Worm (Caenorhabditis elegans) whole organism, young adult: Measurements from ENCODE around the gene T10G3.3.

ENCODE experiments used
- F52B5.7 ChIP-seq: sonication (generic microtip); optimal IDR thresholded peaks from 2 replicates; lab custom pipeline; 2016; ENCODE audit warnings: mild to moderate bottlenecking, missing genetic modification characterization, missing compliant biosample characterization
- ceh-40 ChIP-seq: fragments of 200-800 bp; sonication (Bioruptor generic); IDR thresholded peaks from 2 replicates; pipeline ENCODE4 v1.3.6; 2022; ENCODE audit warnings: missing genetic modification characterization, missing compliant biosample characterization
- nfya-1 ChIP-seq: sonication (generic microtip); optimal IDR thresholded peaks from 2 replicates; lab custom pipeline; 2017; ENCODE audit warnings: antibody characterized with exemption, missing compliant biosample characterization, missing genetic modification characterization, borderline replicate concordance; ENCODE audit not compliant: insufficient read depth
- nfyb-1 ChIP-seq: fragments of 200-800 bp; sonication (Bioruptor generic); IDR thresholded peaks from 2 replicates; pipeline ENCODE4 v1.3.6; 2022; ENCODE audit warnings: missing genetic modification reagents, missing genetic modification characterization, missing compliant biosample characterization
- snpc-1.1 ChIP-seq: sonication (generic microtip); optimal IDR thresholded peaks from 2 replicates; lab custom pipeline; 2017; ENCODE audit warnings: missing genetic modification characterization, mild to moderate bottlenecking, missing compliant biosample characterization, antibody characterized with exemption, moderate library complexity, missing genotype, missing genetic modification reagents; ENCODE audit not compliant: insufficient read depth
- unc-62 ChIP-seq: fragments of 150-350 bp; optimal IDR thresholded peaks from 2 replicates; lab custom pipeline; 2014; ENCODE audit warnings: missing biosample characterization, missing genetic modification reagents, missing genetic modification characterization

DNA sequence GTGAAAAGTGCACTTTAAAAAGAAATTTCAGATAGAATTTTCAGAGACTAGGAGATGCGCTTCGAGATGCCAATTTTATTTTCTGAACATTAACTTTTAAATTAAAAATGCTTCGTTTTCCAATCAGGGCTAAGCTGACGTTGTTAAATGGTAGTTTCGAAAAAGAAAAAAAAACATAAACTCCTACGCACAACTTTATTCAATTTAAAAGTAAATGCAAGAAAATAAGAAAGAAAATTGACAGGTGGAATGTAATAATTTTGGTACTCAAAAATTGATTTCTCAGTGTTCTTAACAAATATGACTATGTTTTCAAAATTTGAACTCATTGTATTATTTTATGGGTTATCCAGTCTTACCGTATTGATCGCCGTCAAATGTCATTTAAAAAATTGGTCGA lies 36.7 kb downstream of the T10G3.3 start, which contains the start of gene lurp-2:
- TF ChIP-seq F52B5.7 (tag; lab: Kevin White, UChicago) (no peak), unc-62 (GFP tag; lab: Kevin White, UChicago) (no peak), nfyb-1 (GFP tag; lab: Robert Waterston, UW) (no peak), snpc-1.1 (tag; lab: Kevin White, UChicago) (no peak), nfya-1 (tag; lab: Kevin White, UChicago) (no peak), ceh-40 (GFP tag; lab: Robert Waterston, UW) (no peak)
